Fruit fly (Drosophila melanogaster) whole organism, embryonic: ENCODE results near the gene mon2.

ENCODE experiments used
- ATbp ChIP-seq: fragments of 200-800 bp; sonication (Bioruptor generic); optimal IDR thresholded peaks from 2 replicates; lab custom pipeline; 2017; ENCODE audit warnings: missing biosample characterization, mild to moderate bottlenecking, missing genetic modification characterization, missing genetic modification reagents
- B-H1 ChIP-seq: fragments of 200-800 bp; sonication (Bioruptor generic); IDR thresholded peaks from 3 replicates; pipeline ENCODE4 v1.3.6; 2022; ENCODE audit warnings: missing biosample characterization, missing genetic modification characterization
- CG10209 ChIP-seq: fragments of 200-800 bp; sonication (Bioruptor generic); optimal IDR thresholded peaks from 3 replicates; lab custom pipeline; 2017; ENCODE audit warnings: missing biosample characterization, mild to moderate bottlenecking, missing genetic modification characterization, missing genetic modification reagents
- CG10274 ChIP-seq: fragments of 200-800 bp; sonication (Bioruptor generic); optimal IDR thresholded peaks from 3 replicates; lab custom pipeline; 2017; ENCODE audit warnings: missing biosample characterization, mild to moderate bottlenecking, missing genetic modification characterization
- CG10543 ChIP-seq: fragments of 200-800 bp; sonication (Bioruptor generic); optimal IDR thresholded peaks from 3 replicates; lab custom pipeline; 2017; ENCODE audit warnings: missing biosample characterization, mild to moderate bottlenecking, missing genetic modification characterization, moderate library complexity
- CG11456 ChIP-seq: fragments of 200-800 bp; sonication (Bioruptor generic); IDR thresholded peaks from 3 replicates; pipeline ENCODE4 v1.3.6; 2022; ENCODE audit warnings: missing biosample characterization, missing genetic modification characterization
- CG12155 ChIP-seq: fragments of 200-800 bp; sonication (Bioruptor generic); optimal IDR thresholded peaks from 3 replicates; lab custom pipeline; 2016; ENCODE audit warnings: missing biosample characterization, missing genetic modification characterization
- CG12391 ChIP-seq: fragments of 200-800 bp; sonication (Bioruptor generic); optimal IDR thresholded peaks from 3 replicates; lab custom pipeline; 2018; ENCODE audit warnings: missing biosample characterization, mild to moderate bottlenecking, missing genetic modification characterization, moderate library complexity
- CG14050 ChIP-seq: fragments of 200-800 bp; sonication (Bioruptor generic); IDR thresholded peaks from 3 replicates; pipeline ENCODE4 v1.3.6; 2022; ENCODE audit warnings: missing biosample characterization, missing genetic modification characterization
- CG14441 ChIP-seq: fragments of 200-800 bp; sonication (Bioruptor generic); IDR thresholded peaks from 2 replicates; pipeline ENCODE4 v1.3.6; 2022; ENCODE audit warnings: missing biosample characterization, missing genetic modification characterization
- CG32772 ChIP-seq: fragments of 200-800 bp; sonication (Bioruptor generic); IDR thresholded peaks from 2 replicates; pipeline ENCODE4 v1.3.6; 2022; ENCODE audit warnings: missing biosample characterization, missing genetic modification characterization
- CG34224 ChIP-seq: fragments of 200-800 bp; sonication (Bioruptor generic); IDR thresholded peaks from 3 replicates; pipeline ENCODE4 v1.3.6; 2022; ENCODE audit warnings: missing biosample characterization, missing genetic modification characterization; ENCODE audit not compliant: partially characterized antibody
- CG4424 ChIP-seq: fragments of 200-800 bp; sonication (Bioruptor generic); optimal IDR thresholded peaks from 3 replicates; lab custom pipeline; 2016; ENCODE audit warnings: missing biosample characterization, missing genetic modification characterization
- CG4820 ChIP-seq: fragments of 200-800 bp; sonication (Bioruptor generic); optimal IDR thresholded peaks from 3 replicates; lab custom pipeline; 2016; ENCODE audit warnings: missing biosample characterization, missing genetic modification characterization
- CG6254 ChIP-seq: fragments of 200-800 bp; sonication (Bioruptor generic); optimal IDR thresholded peaks from 3 replicates; lab custom pipeline; 2017; ENCODE audit warnings: mild to moderate bottlenecking, missing biosample characterization, missing genetic modification reagents, missing genetic modification characterization
- CG7745 ChIP-seq: fragments of 200-800 bp; sonication (Bioruptor generic); optimal IDR thresholded peaks from 2 replicates; lab custom pipeline; 2018; ENCODE audit warnings: missing biosample characterization, mild to moderate bottlenecking, missing genetic modification characterization, moderate library complexity
- CG7963 ChIP-seq: fragments of 200-800 bp; sonication (Bioruptor generic); IDR thresholded peaks from 3 replicates; pipeline ENCODE4 v1.3.6; 2022; ENCODE audit warnings: missing biosample characterization, missing genetic modification characterization; ENCODE audit not compliant: partially characterized antibody
- CG9932 ChIP-seq: fragments of 200-800 bp; sonication (Bioruptor generic); IDR thresholded peaks from 2 replicates; pipeline ENCODE4 v1.3.6; 2022; ENCODE audit warnings: missing biosample characterization, missing genetic modification characterization
- CoRest ChIP-seq: fragments of 200-800 bp; sonication (Bioruptor generic); optimal IDR thresholded peaks from 3 replicates; lab custom pipeline; 2018; ENCODE audit warnings: missing biosample characterization, mild to moderate bottlenecking, missing genetic modification characterization, moderate library complexity
- CrebB ChIP-seq: fragments of 200-800 bp; sonication (Bioruptor generic); optimal IDR thresholded peaks from 3 replicates; lab custom pipeline; 2018; ENCODE audit warnings: missing biosample characterization, mild to moderate bottlenecking, missing genetic modification characterization
- D ChIP-seq, 2 experiments: fragments of 200-800 bp in 1 of 2; fragments of >200 bp in 1 of 2; sonication (Bioruptor generic) in 1 of 2; optimal IDR thresholded peaks; 2 replicates in 1 of 2; 3 replicates in 1 of 2; lab custom pipeline; 2017; ENCODE audit warnings: mild to moderate bottlenecking in 1 of 2, missing biosample characterization in 1 of 2, missing genetic modification characterization in 1 of 2, missing genetic modification reagents in 1 of 2
- GATAe ChIP-seq: fragments of 200-800 bp; sonication (Bioruptor generic); conservative IDR thresholded peaks from 2 replicates; pipeline ENCODE4 v1.3.6; 2022; ENCODE audit warnings: missing biosample characterization, missing genetic modification characterization
- Gug ChIP-seq: fragments of 200-800 bp; sonication (Bioruptor generic); IDR thresholded peaks from 4 replicates; pipeline ENCODE4 v1.3.6; 2022; ENCODE audit warnings: missing biosample characterization, missing genetic modification characterization
- NC2β ChIP-seq: fragments of 200-800 bp; sonication (Bioruptor generic); optimal IDR thresholded peaks from 2 replicates; lab custom pipeline; 2016; ENCODE audit warnings: missing biosample characterization, missing genetic modification characterization
- Nf-YC ChIP-seq: fragments of 200-800 bp; optimal IDR thresholded peaks from 3 replicates; lab custom pipeline; 2019; ENCODE audit warnings: missing biosample characterization, mild to moderate bottlenecking, missing genetic modification characterization, moderate library complexity
- Pdp1 ChIP-seq, 2 experiments: fragments of 200-800 bp; sonication (Bioruptor generic); optimal IDR thresholded peaks; 3 replicates each; lab custom pipeline; 2016; ENCODE audit warnings: missing biosample characterization in 2 of 2, missing genetic modification characterization in 2 of 2, mild to moderate bottlenecking in 1 of 2, moderate library complexity in 1 of 2
- Rfx ChIP-seq: fragments of 200-800 bp; sonication (Bioruptor generic); IDR thresholded peaks from 2 replicates; pipeline ENCODE4 v1.3.6; 2022; ENCODE audit warnings: missing biosample characterization, missing genetic modification characterization
- ac ChIP-seq: fragments of 200-800 bp; sonication (Bioruptor generic); optimal IDR thresholded peaks from 3 replicates; lab custom pipeline; 2017; ENCODE audit warnings: missing biosample characterization, mild to moderate bottlenecking, missing genetic modification characterization
- ato ChIP-seq: fragments of 200-800 bp; sonication (Bioruptor generic); IDR thresholded peaks from 2 replicates; pipeline ENCODE4 v1.3.6; 2022; ENCODE audit warnings: missing biosample characterization, missing genetic modification characterization; ENCODE audit not compliant: partially characterized antibody
- br ChIP-seq: fragments of >200 bp; optimal IDR thresholded peaks from 2 replicates; lab custom pipeline; 2017
- bsh ChIP-seq, 2 experiments: fragments of 200-800 bp; sonication (Bioruptor generic); optimal IDR thresholded peaks; 2 replicates each; lab custom pipeline; 2017 to 2018; ENCODE audit warnings: mild to moderate bottlenecking in 2 of 2, missing biosample characterization in 2 of 2, missing genetic modification characterization in 2 of 2, moderate library complexity in 1 of 2
- cg ChIP-seq: fragments of 200-800 bp; sonication (Bioruptor generic); optimal IDR thresholded peaks from 3 replicates; lab custom pipeline; 2019; ENCODE audit warnings: missing biosample characterization, mild to moderate bottlenecking, missing genetic modification characterization, moderate library complexity
- chinmo ChIP-seq: fragments of 200-800 bp; sonication (Bioruptor generic); IDR thresholded peaks from 4 replicates; pipeline ENCODE4 v1.3.6; 2022; ENCODE audit warnings: missing biosample characterization, missing genetic modification characterization; ENCODE audit not compliant: partially characterized antibody
- dmrt11E ChIP-seq: fragments of 200-800 bp; sonication (Bioruptor generic); optimal IDR thresholded peaks from 3 replicates; lab custom pipeline; 2018; ENCODE audit warnings: missing biosample characterization, mild to moderate bottlenecking, missing genetic modification characterization, moderate library complexity
- fd102C ChIP-seq: fragments of 200-800 bp; sonication (Bioruptor generic); optimal IDR thresholded peaks from 2 replicates; lab custom pipeline; 2018; ENCODE audit warnings: missing biosample characterization, mild to moderate bottlenecking, missing genetic modification characterization, moderate library complexity
- hth ChIP-seq: fragments of >200 bp; optimal IDR thresholded peaks from 2 replicates; lab custom pipeline; 2017; ENCODE audit warnings: inconsistent platforms
- lola ChIP-seq, 3 experiments: fragments of >200 bp in 2 of 3; fragments of 200-800 bp in 1 of 3; sonication (Bioruptor generic) in 1 of 3; optimal IDR thresholded peaks; 2 replicates each; lab custom pipeline; 2017 to 2019; ENCODE audit warnings: missing biosample characterization in 3 of 3, missing genetic modification characterization in 3 of 3, mild to moderate bottlenecking in 1 of 3, moderate library complexity in 1 of 3
- nerfin-2 ChIP-seq: fragments of 200-800 bp; sonication (Bioruptor generic); IDR thresholded peaks from 2 replicates; pipeline ENCODE4 v1.3.6; 2022; ENCODE audit warnings: missing biosample characterization, missing genetic modification characterization; ENCODE audit not compliant: partially characterized antibody
- odd ChIP-seq: fragments of 200-800 bp; sonication (Bioruptor generic); optimal IDR thresholded peaks from 2 replicates; lab custom pipeline; 2017; ENCODE audit warnings: missing biosample characterization, mild to moderate bottlenecking, missing genetic modification characterization
- org-1 ChIP-seq: fragments of 200-800 bp; sonication (Bioruptor generic); optimal IDR thresholded peaks from 2 replicates; lab custom pipeline; 2017; ENCODE audit warnings: missing biosample characterization, missing genetic modification characterization
- pho ChIP-seq: fragments of 200-800 bp; sonication (Bioruptor generic); optimal IDR thresholded peaks from 2 replicates; lab custom pipeline; 2016; ENCODE audit warnings: missing biosample characterization, missing genetic modification characterization
- pros ChIP-seq: fragments of 200-800 bp; sonication (Bioruptor generic); optimal IDR thresholded peaks from 3 replicates; lab custom pipeline; 2019; ENCODE audit warnings: missing biosample characterization, mild to moderate bottlenecking, missing genetic modification characterization, moderate library complexity
- repo ChIP-seq: fragments of 200-800 bp; sonication (Bioruptor generic); optimal IDR thresholded peaks from 2 replicates; lab custom pipeline; 2016; ENCODE audit warnings: missing biosample characterization, missing genetic modification characterization
- row ChIP-seq: fragments of 200-800 bp; sonication (Bioruptor generic); IDR thresholded peaks from 3 replicates; pipeline ENCODE4 v1.3.6; 2022; ENCODE audit warnings: missing biosample characterization, missing genetic modification characterization
- salm ChIP-seq: fragments of 200-800 bp; sonication (Bioruptor generic); optimal IDR thresholded peaks from 2 replicates; lab custom pipeline; 2018; ENCODE audit warnings: missing biosample characterization, mild to moderate bottlenecking, missing genetic modification characterization
- tgo ChIP-seq: fragments of 200-800 bp; sonication (Bioruptor generic); IDR thresholded peaks from 3 replicates; pipeline ENCODE4 v1.3.6; 2022; ENCODE audit warnings: missing biosample characterization, missing genetic modification characterization
- wor ChIP-seq: fragments of 200-800 bp; sonication (Bioruptor generic); IDR thresholded peaks from 2 replicates; pipeline ENCODE4 v1.3.6; 2022; ENCODE audit warnings: missing biosample characterization, missing genetic modification characterization
- zen2 ChIP-seq: fragments of 200-800 bp; sonication (Bioruptor generic); IDR thresholded peaks from 3 replicates; pipeline ENCODE4 v1.3.6; 2022; ENCODE audit warnings: missing biosample characterization, missing genetic modification characterization; ENCODE audit not compliant: partially characterized antibody

Gene mon2

DNA sequence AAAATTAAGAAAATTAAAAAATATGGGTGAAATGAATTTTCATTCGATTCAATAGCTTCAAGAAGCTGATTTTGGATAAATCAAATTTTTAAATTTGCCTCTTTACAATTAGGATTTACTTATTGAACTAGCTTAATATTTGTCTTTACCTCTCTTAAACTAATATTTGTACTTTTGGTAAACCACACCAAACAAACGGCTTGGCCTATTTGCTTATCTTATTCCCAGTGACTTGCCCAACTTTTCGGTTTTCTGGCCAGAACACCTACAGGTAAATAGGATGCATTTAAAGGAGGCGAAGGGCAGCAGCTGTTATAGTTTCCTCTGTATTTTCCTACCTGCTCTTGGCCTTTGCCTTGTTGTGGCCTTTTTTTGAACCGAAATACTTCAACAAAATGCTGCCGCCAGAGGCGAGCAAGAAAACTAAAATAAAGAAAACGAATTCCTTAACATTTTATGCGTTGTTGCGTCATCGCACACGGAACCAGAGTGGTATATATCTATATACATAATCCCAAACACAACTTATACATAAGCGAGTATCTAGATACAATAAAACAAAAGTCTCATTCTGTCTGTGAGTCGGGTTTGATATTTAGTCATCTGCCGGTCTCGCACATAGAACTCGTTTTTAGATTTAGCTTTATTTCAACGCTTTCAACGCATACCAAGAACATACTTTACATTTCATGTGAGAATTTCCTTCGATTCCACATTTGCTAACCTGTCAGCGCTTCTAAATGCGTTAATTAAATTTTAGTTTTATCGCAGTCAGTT lies 42.2 kb upstream of the mon2 start (continued):
- no peak for TF ChIP-seq pho (GFP tag; lab: Kevin White, UChicago)
- TF ChIP-seq CG14050 (GFP tag; lab: Robert Waterston, UW), result no peak
- TF ChIP-seq NC2β, result no peak
- TF ChIP-seq repo, result no peak
- TF ChIP-seq D (optimal IDR thresholded peaks at IDR 0.05; lab: Kevin White, UChicago), result no peak
- TF ChIP-seq D (GFP tag; optimal IDR thresholded peaks at IDR 0.05; lab: Kevin White, UChicago), result peak; percentile 19
- no peak for TF ChIP-seq CG10274 (GFP tag; lab: Kevin White, UChicago)
- no peak for TF ChIP-seq odd (GFP tag; lab: Kevin White, UChicago)
- TF ChIP-seq br (lab: Kevin White, UChicago), result no peak
- TF ChIP-seq CG12155, result no peak
- TF ChIP-seq cg (GFP tag; lab: Kevin White, UChicago), result no peak
- peak in 1 of 2 experiments; percentile 78 for TF ChIP-seq Pdp1 (GFP tag; optimal IDR thresholded peaks at IDR 0.05; lab: Kevin White, UChicago)
- peak in 1 of 3 experiments; percentile 22 for TF ChIP-seq lola (GFP tag; optimal IDR thresholded peaks at IDR 0.05; lab: Kevin White, UChicago)
- no peak for TF ChIP-seq ato (GFP tag; lab: Robert Waterston, UW)
- TF ChIP-seq CG11456 (GFP tag; lab: Robert Waterston, UW), result no peak
- peak; percentile 1 for TF ChIP-seq CoRest (tag; lab: Kevin White, UChicago)
- no peak for TF ChIP-seq GATAe
- TF ChIP-seq CG10209, result peak; percentile 0
- no peak for TF ChIP-seq zen2
- TF ChIP-seq B-H1 (GFP tag; lab: Robert Waterston, UW), result no peak
- TF ChIP-seq Rfx, result no peak
- TF ChIP-seq CG4820 (GFP tag; lab: Kevin White, UChicago), result no peak
- no peak for TF ChIP-seq salm (tag; lab: Kevin White, UChicago)
- peak; percentile 84 for TF ChIP-seq fd102C (GFP tag; lab: Kevin White, UChicago)
- TF ChIP-seq bsh (GFP tag; optimal IDR thresholded peaks at IDR 0.05; lab: Kevin White, UChicago), result peak in 1 of 2 experiments; percentile 27
- no peak for TF ChIP-seq Gug (GFP tag; lab: Robert Waterston, UW)
- no peak for TF ChIP-seq CG14441 (GFP tag; lab: Robert Waterston, UW)
- TF ChIP-seq hth (lab: Kevin White, UChicago), result no peak
- TF ChIP-seq CG32772, result no peak
- no peak for TF ChIP-seq wor
- TF ChIP-seq pros (GFP tag; lab: Kevin White, UChicago), result no peak
- TF ChIP-seq CG12391 (tag; lab: Kevin White, UChicago), result peak; percentile 5
- no peak for TF ChIP-seq CG10543 (GFP tag; lab: Kevin White, UChicago)
- TF ChIP-seq CG34224 (GFP tag; lab: Robert Waterston, UW), result no peak
- no peak for TF ChIP-seq Nf-YC
- TF ChIP-seq tgo (GFP tag; lab: Robert Waterston, UW), result no peak
- no peak for TF ChIP-seq CG4424 (GFP tag; lab: Kevin White, UChicago)
- TF ChIP-seq ac (GFP tag; lab: Kevin White, UChicago), result peak; percentile 86
- TF ChIP-seq nerfin-2 (GFP tag; lab: Robert Waterston, UW), result no peak
- peak; percentile 53 for TF ChIP-seq dmrt11E (tag; lab: Kevin White, UChicago)
- no peak for TF ChIP-seq CG9932 (GFP tag; lab: Robert Waterston, UW)
- no peak for TF ChIP-seq ATbp (GFP tag; lab: Kevin White, UChicago)
- TF ChIP-seq CG7745 (tag; lab: Kevin White, UChicago), result peak; percentile 68
- TF ChIP-seq org-1 (GFP tag; lab: Kevin White, UChicago), result peak; percentile 13
- TF ChIP-seq CG7963 (GFP tag; lab: Robert Waterston, UW), result no peak
- TF ChIP-seq CrebB (tag; lab: Kevin White, UChicago), result no peak
- 0 out of 4 replicates have a peak, but pooled peaks have one; percentile 61 for TF ChIP-seq chinmo (GFP tag; lab: Robert Waterston, UW)
- no peak for TF ChIP-seq CG6254 (GFP tag; lab: Kevin White, UChicago)
- TF ChIP-seq row, result no peak
